Fruit fly (Drosophila melanogaster) Kc167 (cell line): ENCODE data around the gene CG43693.

Experiments used
- Myc ChIP-seq: fragments of >200 bp; optimal IDR thresholded peaks from 2 replicates; lab custom pipeline; 2017; ENCODE audit warnings: missing external identifiers
- Sin3A ChIP-seq: fragments of >200 bp; optimal IDR thresholded peaks from 2 replicates; lab custom pipeline; 2018; ENCODE audit warnings: missing external identifiers
- h ChIP-seq: fragments of >200 bp; optimal IDR thresholded peaks from 3 replicates; lab custom pipeline; 2018; ENCODE audit warnings: missing external identifiers
- insv ChIP-seq: fragments of >200 bp; optimal IDR thresholded peaks from 3 replicates; lab custom pipeline; 2018; ENCODE audit warnings: missing external identifiers
- psq ChIP-seq: fragments of >200 bp; optimal IDR thresholded peaks from 2 replicates; lab custom pipeline; 2017; ENCODE audit warnings: missing external identifiers

DNA sequence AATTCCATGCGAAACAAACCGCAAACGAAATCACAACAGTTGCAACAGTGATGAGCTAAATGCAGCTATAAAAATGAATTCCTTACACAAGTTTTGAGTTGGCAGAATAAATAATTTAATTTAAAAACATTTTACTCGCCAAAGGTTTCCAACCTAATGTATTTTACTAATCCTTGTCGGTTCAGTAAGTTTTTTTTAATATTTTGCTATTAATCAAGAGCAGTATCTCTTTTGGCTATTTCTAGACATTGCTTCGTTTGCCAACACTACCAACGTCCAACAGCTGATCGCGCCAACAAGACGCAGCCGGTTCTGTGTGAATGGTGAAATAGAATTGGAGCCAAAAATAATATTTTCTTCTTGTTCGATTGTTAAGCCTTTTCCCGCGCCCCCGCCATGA is 13.5 kb upstream of the CG43693 start, which contains the start of the genes CG32075, CG45101 and SuUR:
- TF ChIP-seq psq (lab: Kevin White, UChicago) (no peak), h (lab: Kevin White, UChicago) (no peak), insv (lab: Kevin White, UChicago) (no peak), Sin3A (lab: Kevin White, UChicago) (no peak), Myc (no peak)
